Worm (Caenorhabditis elegans): ENCODE measurements around the gene eif-3.B.
A peak's percentile ranks its signal among the peaks of the same experiment; 100 is the strongest.

Gene eif-3.B

ce11 chrII:14794935-14795454 lies at the start of gene eif-3.B:
TSS of gene eif-3.B (plus strand) at chrII:14795404.
- TF ChIP-seq elt-2 (tag; optimal IDR thresholded peaks at IDR 0.05) (peak; percentile 60), lin-15B (tag; optimal IDR thresholded peaks at IDR 0.05) (peak; percentile 96), zag-1 (tag; optimal IDR thresholded peaks at IDR 0.05) (no peak), nhr-76 (tag; optimal IDR thresholded peaks at IDR 0.05) (no peak), tbx-2 (tag; optimal IDR thresholded peaks at IDR 0.05) (peak; percentile 59), nhr-43 (tag; optimal IDR thresholded peaks at IDR 0.05; ENCODE audit: poor library complexity, severe bottlenecking) (peak; percentile 91), ztf-4 (tag; optimal IDR thresholded peaks at IDR 0.05) (peak; percentile 31), mml-1 (tag; optimal IDR thresholded peaks at IDR 0.05) (no peak), ceh-28 (tag; optimal IDR thresholded peaks at IDR 0.05) (peak; percentile 89), jun-1 (tag; optimal IDR thresholded peaks at IDR 0.05) (peak; percentile 63), pqm-1 (tag; optimal IDR thresholded peaks at IDR 0.05) (peak; percentile 14), nhr-25 (tag; optimal IDR thresholded peaks at IDR 0.05) (peak; percentile 86), nhr-77 (tag; optimal IDR thresholded peaks at IDR 0.05) (peak; percentile 85), R02D3.7 (tag; optimal IDR thresholded peaks at IDR 0.05) (peak; percentile 70), ceh-9 (tag; optimal IDR thresholded peaks at IDR 0.05) (no peak), ceh-82 (tag; optimal IDR thresholded peaks at IDR 0.05) (peak; percentile 63), pha-4 (tag; optimal IDR thresholded peaks at IDR 0.05) (peak; percentile 98), lsy-12 (tag; optimal IDR thresholded peaks at IDR 0.05) (peak; percentile 74), snpc-4 (tag; optimal IDR thresholded peaks at IDR 0.05) (peak; percentile 96), nfya-1 (tag; optimal IDR thresholded peaks at IDR 0.05; ENCODE audit: insufficient read depth) (peak; percentile 94), elt-1 (tag; optimal IDR thresholded peaks at IDR 0.05) (no peak), nhr-23 (tag; optimal IDR thresholded peaks at IDR 0.05) (peak; percentile 92), skn-1 (tag; optimal IDR thresholded peaks at IDR 0.05) (peak; percentile 84), egl-5 (tag; optimal IDR thresholded peaks at IDR 0.05) (peak; percentile 91), hmg-11 (tag; optimal IDR thresholded peaks at IDR 0.05) (peak; percentile 62), nhr-12 (tag; optimal IDR thresholded peaks at IDR 0.05) (no peak), lin-39 (tag; optimal IDR thresholded peaks at IDR 0.05) (peak; percentile 83), fkh-10 (GFP tag; optimal IDR thresholded peaks at IDR 0.05) (peak; percentile 55)

DNA sequence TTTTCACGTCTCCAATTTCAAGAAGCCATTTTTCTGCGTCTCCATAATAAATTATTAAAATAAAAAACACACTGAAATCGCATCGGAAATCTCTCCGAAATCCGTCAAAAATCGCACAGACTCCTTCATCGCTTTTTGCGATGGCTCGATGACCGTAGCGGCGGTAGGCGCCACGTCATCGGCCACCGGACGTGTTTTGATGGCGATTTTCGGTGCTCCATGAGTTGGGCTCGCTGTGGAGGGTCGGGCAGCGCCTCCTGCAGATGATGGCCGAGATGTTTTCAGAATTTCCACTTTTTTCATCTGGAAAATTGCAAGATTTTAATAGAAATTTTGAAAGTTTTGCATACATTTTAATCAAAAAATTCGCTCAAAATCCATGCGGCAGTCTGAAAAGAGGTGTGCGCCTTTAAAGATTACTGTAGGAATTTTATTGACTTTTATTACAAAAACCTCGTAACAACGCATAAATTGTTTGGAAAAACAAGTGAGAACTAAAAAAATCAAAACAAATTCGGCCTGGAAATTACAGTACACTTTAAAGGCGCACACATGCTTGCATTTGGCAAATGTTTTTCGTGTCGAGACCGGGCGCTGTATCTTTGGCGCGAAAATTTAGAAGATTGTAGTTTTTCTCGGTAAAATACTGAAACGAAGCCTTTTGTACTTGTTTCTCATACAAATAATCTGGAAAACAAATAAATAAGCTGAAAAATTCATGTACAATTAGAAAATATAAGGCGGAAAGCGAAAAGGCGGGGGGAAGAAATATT lies 42.8 kb upstream of the eif-3.B start, which contains the start of gene smg-9:
Gene smg-9 (minus strand): TSS at position 663 of the 773 bp plus-strand sequence.
- TF ChIP-seq ztf-11 (tag; optimal IDR thresholded peaks at IDR 0.05): no peak
- TF ChIP-seq nhr-23 (tag; optimal IDR thresholded peaks at IDR 0.05): no peak
- TF ChIP-seq nhr-11 (tag; optimal IDR thresholded peaks at IDR 0.05): no peak
- no peak for TF ChIP-seq unc-39 (tag; optimal IDR thresholded peaks at IDR 0.05)

- TF ChIP-seq nhr-43 (tag; optimal IDR thresholded peaks at IDR 0.05; ENCODE audit: poor library complexity, severe bottlenecking) (no peak), ceh-82 (tag; optimal IDR thresholded peaks at IDR 0.05) (no peak), fkh-10 (GFP tag; optimal IDR thresholded peaks at IDR 0.05) (no peak), pha-4 (tag; optimal IDR thresholded peaks at IDR 0.05) (no peak), elt-2 (tag; optimal IDR thresholded peaks at IDR 0.05) (no peak), nhr-25 (tag; optimal IDR thresholded peaks at IDR 0.05) (no peak), R02D3.7 (tag; optimal IDR thresholded peaks at IDR 0.05) (no peak), lin-15B (tag; optimal IDR thresholded peaks at IDR 0.05) (no peak), aly-2 (tag; optimal IDR thresholded peaks at IDR 0.05) (no peak), nhr-67 (tag; optimal IDR thresholded peaks at IDR 0.05) (no peak), nhr-23 (tag; optimal IDR thresholded peaks at IDR 0.05) (no peak), fkh-2 (tag; optimal IDR thresholded peaks at IDR 0.05) (no peak), ceh-9 (tag; optimal IDR thresholded peaks at IDR 0.05) (no peak), skn-1 (tag; optimal IDR thresholded peaks at IDR 0.05) (no peak), ama-1 (optimal IDR thresholded peaks at IDR 0.05) (no peak)
Observed at ce11 chrII:14753246-14753645, 42.0 kb upstream of the eif-3.B start.
